Worm (Caenorhabditis elegans) whole organism, late embryonic: ENCODE data around the gene Y42G9A.3.

ENCODE experiments used
- ceh-45 ChIP-seq: fragments of 200-800 bp; sonication (Bioruptor generic); IDR thresholded peaks from 2 replicates; pipeline ENCODE4 v1.3.6; 2022; ENCODE audit warnings: missing genetic modification reagents, missing genetic modification characterization, missing compliant biosample characterization
- fkh-10 ChIP-seq: fragments of 150-350 bp; optimal IDR thresholded peaks from 2 replicates; lab custom pipeline; 2014; ENCODE audit warnings: missing biosample characterization, missing genetic modification reagents, missing genetic modification characterization
- hlh-30 ChIP-seq: sonication (generic microtip); optimal IDR thresholded peaks from 2 replicates; lab custom pipeline; 2017; ENCODE audit warnings: antibody characterized with exemption, missing genetic modification characterization, missing compliant biosample characterization; ENCODE audit not compliant: insufficient read depth
- nfya-1 ChIP-seq: sonication (generic microtip); optimal IDR thresholded peaks from 2 replicates; lab custom pipeline; 2017; ENCODE audit warnings: missing genetic modification characterization, mild to moderate bottlenecking, missing compliant biosample characterization, antibody characterized with exemption, moderate library complexity
- pax-1 ChIP-seq: fragments of 150-350 bp; optimal IDR thresholded peaks from 2 replicates; lab custom pipeline; 2014; ENCODE audit warnings: missing biosample characterization, missing genetic modification characterization
- syd-9 ChIP-seq: sonication (generic microtip); optimal IDR thresholded peaks from 2 replicates; lab custom pipeline; 2016; ENCODE audit warnings: mild to moderate bottlenecking, missing genetic modification characterization, moderate library complexity, missing compliant biosample characterization

DNA sequence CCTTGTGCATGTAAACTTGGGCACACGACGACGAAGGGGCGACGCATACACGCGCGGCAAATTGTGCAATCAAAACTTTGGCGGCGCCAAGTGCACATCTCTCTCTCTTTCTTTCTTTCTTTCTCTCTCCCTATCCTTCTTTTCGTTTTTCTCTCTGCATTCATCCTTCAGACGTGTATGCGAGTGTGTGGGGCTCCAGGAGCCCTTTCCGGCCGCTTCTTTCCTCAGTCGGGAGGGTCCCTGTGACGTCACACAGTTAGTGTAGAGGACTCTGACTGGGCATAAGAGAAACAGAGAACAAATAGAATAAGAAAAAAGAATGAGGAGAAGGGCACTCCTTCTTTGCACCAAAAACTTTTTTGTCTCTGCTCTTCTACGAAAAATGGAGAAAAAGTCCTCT lies 8.6 kb upstream of the Y42G9A.3 start:
- TF ChIP-seq hlh-30 (tag; lab: Kevin White, UChicago) (no peak), ceh-45 (GFP tag; lab: Robert Waterston, UW) (no peak), syd-9 (tag; lab: Kevin White, UChicago) (no peak), pax-1 (tag; lab: Kevin White, UChicago) (no peak), nfya-1 (tag; lab: Kevin White, UChicago) (peak; percentile 43), fkh-10 (GFP tag; lab: Kevin White, UChicago) (no peak)
